Worm (Caenorhabditis elegans): ENCODE results near the gene T26H5.4.

DNA sequence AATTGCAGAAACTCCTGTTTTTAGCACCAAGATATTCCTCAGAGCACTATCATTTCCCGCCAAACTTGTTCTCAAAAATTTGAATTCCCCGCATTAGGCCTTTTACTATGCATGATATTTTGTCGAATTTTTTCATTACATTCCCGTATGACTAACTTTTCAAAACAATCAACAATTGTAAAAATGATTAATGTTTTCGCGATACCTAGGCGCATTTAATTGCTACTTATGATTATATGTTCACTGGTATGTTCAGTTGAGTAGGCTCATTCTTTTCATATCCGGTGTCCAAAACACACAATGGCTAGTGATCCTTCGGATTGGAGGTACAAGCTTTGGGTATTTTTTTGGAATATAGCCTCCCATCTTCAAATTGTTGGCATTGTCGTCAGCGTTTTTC is 39.3 kb upstream of the T26H5.4 start, which contains the start of gene srw-21:
- TF ChIP-seq ztf-11 (tag; optimal IDR thresholded peaks at IDR 0.05) (no peak), lin-39 (tag; optimal IDR thresholded peaks at IDR 0.05) (no peak), aly-2 (tag; optimal IDR thresholded peaks at IDR 0.05) (no peak), nhr-12 (tag; optimal IDR thresholded peaks at IDR 0.05) (no peak)
